Fruit fly (Drosophila melanogaster): ENCODE data around the gene Acer.
A peak's percentile ranks its signal among the peaks of the same experiment; 100 is the strongest.

Acer gene

DNA sequence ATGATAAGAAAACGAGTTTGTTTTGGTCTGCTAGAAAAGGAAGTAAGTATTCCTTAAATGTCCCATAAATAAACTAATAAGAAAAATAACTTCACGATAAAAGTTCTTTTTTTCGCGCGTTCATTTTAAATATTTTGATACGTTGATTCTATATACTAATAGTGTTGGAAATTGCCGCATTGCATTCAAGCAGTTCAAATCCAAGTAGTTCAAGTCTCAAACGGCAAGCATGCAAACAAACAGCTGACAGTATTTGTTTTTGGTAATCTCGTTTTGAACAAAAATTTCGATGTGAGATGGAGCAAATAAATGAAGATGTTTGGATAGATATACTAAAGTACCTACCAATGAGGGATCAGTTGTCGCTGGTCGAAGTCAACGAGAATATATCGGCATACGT lies 33.0 kb upstream of the Acer start, which contains the start of gene CG13088 (continued):
- TF ChIP-seq trem (tag; optimal IDR thresholded peaks at IDR 0.05) (peak; percentile 70), CG14050 (GFP tag; IDR thresholded peaks at IDR 0.05) (no peak), Sox102F (GFP tag; optimal IDR thresholded peaks at IDR 0.05) (peak; percentile 3), CG12155 (GFP tag; optimal IDR thresholded peaks at IDR 0.05) (peak; percentile 42), Myb (GFP tag; optimal IDR thresholded peaks at IDR 0.05) (peak; percentile 95), Kr (GFP tag; optimal IDR thresholded peaks at IDR 0.05) (no peak), crc (GFP tag; optimal IDR thresholded peaks at IDR 0.05) (no peak), Camta (GFP tag; optimal IDR thresholded peaks at IDR 0.05) (peak; percentile 19), MESR4 (GFP tag; optimal IDR thresholded peaks at IDR 0.05) (peak; percentile 39), CG4360 (GFP tag; IDR thresholded peaks at IDR 0.05) (0 out of 2 replicates have a peak, but pooled peaks have one; percentile 7), ci (GFP tag; IDR thresholded peaks at IDR 0.05) (0 out of 3 replicates have a peak, but pooled peaks have one; percentile 37), Xrp1 (GFP tag; IDR thresholded peaks at IDR 0.05) (peak; percentile 64), Rfx (GFP tag; IDR thresholded peaks at IDR 0.05) (no peak; the same call in none of the 2 replicates), CG15601 (tag; optimal IDR thresholded peaks at IDR 0.05) (no peak), org-1 (GFP tag; optimal IDR thresholded peaks at IDR 0.05) (no peak), chif (GFP tag; optimal IDR thresholded peaks at IDR 0.05) (peak; percentile 14 to 17), CG33213 (GFP tag; optimal IDR thresholded peaks at IDR 0.05) (peak; percentile 41), CG1647 (GFP tag; optimal IDR thresholded peaks at IDR 0.05) (no peak), Med (GFP tag) (peak; percentile 89), Dref (GFP tag; IDR thresholded peaks at IDR 0.05) (peak; percentile 54), pho (GFP tag; optimal IDR thresholded peaks at IDR 0.05) (peak; percentile 32), Ssrp (tag; optimal IDR thresholded peaks at IDR 0.05) (no peak), Bteb2 (GFP tag; optimal IDR thresholded peaks at IDR 0.05) (peak; percentile 35), Dbx (GFP tag; IDR thresholded peaks at IDR 0.05) (0 out of 3 replicates have a peak, but pooled peaks have one; percentile 21), zfh2 (GFP tag; optimal IDR thresholded peaks at IDR 0.05) (peak; percentile 40), Six4 (GFP tag; optimal IDR thresholded peaks at IDR 0.05) (no peak), Dek (tag; optimal IDR thresholded peaks at IDR 0.05) (peak; percentile 6), CG3163 (GFP tag; optimal IDR thresholded peaks at IDR 0.05) (peak; percentile 27), odd (GFP tag; optimal IDR thresholded peaks at IDR 0.05) (no peak), CG3847 (GFP tag; IDR thresholded peaks at IDR 0.05) (peak; percentile 67), crp (GFP tag; optimal IDR thresholded peaks at IDR 0.05) (peak; percentile 69 to 95), H15 (GFP tag; IDR thresholded peaks at IDR 0.05) (no peak), CoRest (tag; optimal IDR thresholded peaks at IDR 0.05) (peak; percentile 56), CTCF (GFP tag; optimal IDR thresholded peaks at IDR 0.05) (peak; percentile 58), bab2 (GFP tag; optimal IDR thresholded peaks at IDR 0.05) (peak; percentile 50), CG31365 (tag; optimal IDR thresholded peaks at IDR 0.05) (peak; percentile 99), CG31441 (GFP tag; IDR thresholded peaks at IDR 0.05) (no peak), Dfd (GFP tag; optimal IDR thresholded peaks at IDR 0.05) (peak in 1 of 2 experiments; percentile 5), CG2875 (GFP tag; optimal IDR thresholded peaks at IDR 0.05) (peak; percentile 16), vfl (GFP tag; optimal IDR thresholded peaks at IDR 0.05) (peak; percentile 31), CG14441 (GFP tag; IDR thresholded peaks at IDR 0.05) (peak; percentile 96), CG33557 (GFP tag; optimal IDR thresholded peaks at IDR 0.05) (no peak), Jarid2 (GFP tag; optimal IDR thresholded peaks at IDR 0.05) (no peak), Ada2b (GFP tag; IDR thresholded peaks at IDR 0.05) (no peak), C15 (GFP tag; IDR thresholded peaks at IDR 0.05) (no peak), zfh1 (GFP tag; IDR thresholded peaks at IDR 0.05) (peak; percentile 41; the same call in 1 of the 3 replicates), Hsf (GFP tag; optimal IDR thresholded peaks at IDR 0.05) (peak; percentile 36), Hr3 (GFP tag; optimal IDR thresholded peaks at IDR 0.05) (peak; percentile 14), maf-S (GFP tag; optimal IDR thresholded peaks at IDR 0.05) (peak; percentile 28), gfzf (GFP tag; optimal IDR thresholded peaks at IDR 0.05) (peak; percentile 22), Dip3 (GFP tag; optimal IDR thresholded peaks at IDR 0.05) (peak; percentile 51), vvl (GFP tag; IDR thresholded peaks at IDR 0.05) (peak; percentile 75)
